Worm (Caenorhabditis elegans): ENCODE results near the gene hlh-11.

ce11 chrIII:9667591-9668265 lies 48.2 kb downstream of the hlh-11 start, which contains the start of gene C07A9.9:
- TF ChIP-seq unc-55 (GFP tag; optimal IDR thresholded peaks at IDR 0.05), result peak; percentile 7
- no peak for TF ChIP-seq lin-11 (tag; optimal IDR thresholded peaks at IDR 0.05)
- peak; percentile 1 for TF ChIP-seq pag-3 (tag; optimal IDR thresholded peaks at IDR 0.05; ENCODE audit: borderline replicate concordance)
- no peak for TF ChIP-seq fkh-10 (GFP tag; optimal IDR thresholded peaks at IDR 0.05)
- no peak for TF ChIP-seq pha-2 (tag; optimal IDR thresholded peaks at IDR 0.05)
- no peak for TF ChIP-seq ama-1 (optimal IDR thresholded peaks at IDR 0.05)
- TF ChIP-seq unc-3 (GFP tag; conservative IDR thresholded peaks at IDR 0.05), result 0 out of 2 replicates have a peak, but pooled peaks have one; percentile 4
- TF ChIP-seq unc-3 (tag; optimal IDR thresholded peaks at IDR 0.05), result no peak
- peak; percentile 38 for TF ChIP-seq ets-4 (tag; optimal IDR thresholded peaks at IDR 0.05)
- TF ChIP-seq hlh-13 (GFP tag; optimal IDR thresholded peaks at IDR 0.05), result no peak
- TF ChIP-seq eyg-1 (tag; optimal IDR thresholded peaks at IDR 0.05), result peak; percentile 37
- TF ChIP-seq dmd-4 (tag; optimal IDR thresholded peaks at IDR 0.05; ENCODE audit: borderline replicate concordance), result no peak
